Worm (Caenorhabditis elegans) whole organism, L4 larva: ENCODE data around the gene cysl-2.

Source experiments
- D1046.2 ChIP-seq: fragments of 200-800 bp; sonication (Bioruptor generic); IDR thresholded peaks from 2 replicates; pipeline ENCODE4 v1.3.6; 2022; ENCODE audit warnings: missing genetic modification characterization, missing compliant biosample characterization
- F10B5.3 ChIP-seq: sonication (generic microtip); optimal IDR thresholded peaks from 2 replicates; lab custom pipeline; 2016; ENCODE audit warnings: mild to moderate bottlenecking, missing genetic modification characterization, missing compliant biosample characterization
- F37D6.2 ChIP-seq: sonication (generic microtip); optimal IDR thresholded peaks from 2 replicates; lab custom pipeline; 2016; ENCODE audit warnings: mild to moderate bottlenecking, missing genetic modification characterization, missing compliant biosample characterization
- F49E8.2 ChIP-seq: sonication (generic microtip); optimal IDR thresholded peaks from 2 replicates; lab custom pipeline; 2016; ENCODE audit warnings: missing compliant biosample characterization, mild to moderate bottlenecking, missing genetic modification characterization, borderline replicate concordance
- T20F7.1 ChIP-seq: fragments of 200-800 bp; sonication (Bioruptor generic); optimal IDR thresholded peaks from 2 replicates; lab custom pipeline; 2018; ENCODE audit warnings: mild to moderate bottlenecking, missing genetic modification characterization, missing compliant biosample characterization
- T26A8.4 ChIP-seq: fragments of 200-800 bp; sonication (Bioruptor generic); IDR thresholded peaks from 2 replicates; pipeline ENCODE4 v1.3.6; 2022; ENCODE audit warnings: missing genetic modification characterization, missing compliant biosample characterization
- Y5F2A.4 ChIP-seq: fragments of 200-800 bp; sonication (Bioruptor generic); optimal IDR thresholded peaks from 2 replicates; lab custom pipeline; 2018; ENCODE audit warnings: mild to moderate bottlenecking, missing genetic modification characterization, missing compliant biosample characterization
- Y75B8A.6 ChIP-seq: fragments of 200-800 bp; sonication (Bioruptor generic); IDR thresholded peaks from 2 replicates; pipeline ENCODE4 v1.3.6; 2022; ENCODE audit warnings: missing genetic modification reagents, missing genetic modification characterization, missing compliant biosample characterization
- ZK546.5 ChIP-seq, 2 experiments: sonication (generic microtip); optimal IDR thresholded peaks; 2 replicates each; lab custom pipeline; 2017; ENCODE audit warnings: missing biosample characterization in 2 of 2, missing genetic modification characterization in 2 of 2
- aly-2 ChIP-seq: sonication (generic microtip); optimal IDR thresholded peaks from 2 replicates; lab custom pipeline; 2018; ENCODE audit warnings: missing biosample characterization, missing genetic modification characterization
- ceh-20 ChIP-seq: fragments of 200-800 bp; sonication (Bioruptor generic); IDR thresholded peaks from 2 replicates; pipeline ENCODE4 v1.3.6; 2022; ENCODE audit warnings: missing genetic modification reagents, missing genetic modification characterization, missing compliant biosample characterization
- ceh-32 ChIP-seq: sonication (generic microtip); optimal IDR thresholded peaks from 2 replicates; lab custom pipeline; 2016; ENCODE audit warnings: mild to moderate bottlenecking, missing genetic modification characterization, missing compliant biosample characterization; ENCODE audit not compliant: poor library complexity
- ceh-62 ChIP-seq: sonication (generic microtip); optimal IDR thresholded peaks from 2 replicates; lab custom pipeline; 2017; ENCODE audit warnings: missing biosample characterization, missing genetic modification characterization
- ceh-82 ChIP-seq: sonication (generic microtip); optimal IDR thresholded peaks from 2 replicates; lab custom pipeline; 2017; ENCODE audit warnings: missing biosample characterization, missing genetic modification characterization
- ces-1 ChIP-seq: fragments of 150-350 bp; sonication (generic microtip); optimal IDR thresholded peaks from 4 replicates; lab custom pipeline; 2014; ENCODE audit warnings: missing biosample characterization, missing genetic modification reagents, missing genetic modification characterization
- daf-16 ChIP-seq, 3 experiments: sonication (generic microtip); optimal IDR thresholded peaks; 2 replicates each; lab custom pipeline; 2016 to 2017; ENCODE audit warnings: missing genetic modification characterization in 3 of 3, missing genetic modification reagents in 3 of 3, mild to moderate bottlenecking in 2 of 3, missing compliant biosample characterization in 2 of 3, missing biosample characterization in 1 of 3, moderate library complexity in 1 of 3
- daf-8 ChIP-seq: fragments of 200-800 bp; sonication (Bioruptor generic); IDR thresholded peaks from 2 replicates; pipeline ENCODE4 v1.3.6; 2022; ENCODE audit warnings: missing genetic modification characterization, missing compliant biosample characterization
- dmd-8 ChIP-seq: fragments of 200-800 bp; sonication (Bioruptor generic); IDR thresholded peaks from 2 replicates; pipeline ENCODE4 v1.3.6; 2022; ENCODE audit warnings: missing genetic modification characterization, missing compliant biosample characterization
- dpl-1 ChIP-seq: fragments of 150-350 bp; optimal IDR thresholded peaks from 2 replicates; lab custom pipeline; 2014; ENCODE audit warnings: missing biosample characterization, missing genetic modification reagents, missing genetic modification characterization
- dve-1 ChIP-seq: sonication (generic microtip); optimal IDR thresholded peaks from 2 replicates; lab custom pipeline; 2017; ENCODE audit warnings: antibody characterized with exemption, mild to moderate bottlenecking, missing genetic modification characterization, missing compliant biosample characterization; ENCODE audit not compliant: insufficient read depth
- fkh-10 ChIP-seq: fragments of 150-350 bp; optimal IDR thresholded peaks from 2 replicates; lab custom pipeline; 2014; ENCODE audit warnings: missing biosample characterization, missing genetic modification reagents, missing genetic modification characterization
- hif-1 ChIP-seq, 2 experiments: sonication (generic microtip); optimal IDR thresholded peaks; 2 replicates each; lab custom pipeline; 2016 to 2017; ENCODE audit warnings: missing compliant biosample characterization in 2 of 2, missing genetic modification characterization in 2 of 2, missing genetic modification reagents in 2 of 2, missing genotype in 2 of 2, mild to moderate bottlenecking in 1 of 2
- hlh-11 ChIP-seq: fragments of 200-800 bp; sonication (Bioruptor generic); optimal IDR thresholded peaks from 2 replicates; lab custom pipeline; 2018; ENCODE audit warnings: mild to moderate bottlenecking, missing genetic modification characterization, missing compliant biosample characterization
- hmg-1.1 ChIP-seq: fragments of 200-800 bp; sonication (Bioruptor generic); IDR thresholded peaks from 2 replicates; pipeline ENCODE4 v1.3.6; 2022; ENCODE audit warnings: missing genetic modification reagents, missing genetic modification characterization, missing compliant biosample characterization
- lin-1 ChIP-seq: fragments of 200-800 bp; sonication (Bioruptor generic); IDR thresholded peaks from 2 replicates; pipeline ENCODE4 v1.3.6; 2022; ENCODE audit warnings: missing genetic modification reagents, missing genetic modification characterization, missing compliant biosample characterization
- lin-38 ChIP-seq: fragments of 200-800 bp; sonication (Bioruptor generic); IDR thresholded peaks from 2 replicates; pipeline ENCODE4 v1.3.6; 2022; ENCODE audit warnings: missing genetic modification reagents, missing genetic modification characterization, missing compliant biosample characterization
- lsy-2 ChIP-seq, 2 experiments: fragments of 150-350 bp in 1 of 2; sonication (generic microtip) in 1 of 2; optimal IDR thresholded peaks; 2 replicates each; lab custom pipeline; 2014 to 2017; ENCODE audit warnings: missing biosample characterization in 2 of 2, missing genetic modification characterization in 2 of 2
- madf-9 ChIP-seq: fragments of 200-800 bp; sonication (Bioruptor generic); conservative IDR thresholded peaks from 2 replicates; pipeline ENCODE4 v1.3.6; 2022; ENCODE audit warnings: missing genetic modification reagents, missing genetic modification characterization, missing compliant biosample characterization
- mdl-1 ChIP-seq, 2 experiments: fragments of 150-350 bp in 1 of 2; sonication (generic microtip) in 1 of 2; optimal IDR thresholded peaks; 2 replicates each; lab custom pipeline; 2014 to 2017; ENCODE audit warnings: missing biosample characterization in 2 of 2, missing genetic modification characterization in 2 of 2
- mdt-29 ChIP-seq: fragments of 200-800 bp; sonication (Bioruptor generic); IDR thresholded peaks from 2 replicates; pipeline ENCODE4 v1.3.6; 2022; ENCODE audit warnings: missing genetic modification reagents, missing genetic modification characterization, missing compliant biosample characterization
- mep-1 ChIP-seq: fragments of 150-350 bp; sonication (generic microtip); optimal IDR thresholded peaks from 3 replicates; lab custom pipeline; 2014; ENCODE audit warnings: missing biosample characterization, missing genetic modification characterization
- mxl-2 ChIP-seq: fragments of 200-800 bp; sonication (Bioruptor generic); conservative IDR thresholded peaks from 2 replicates; pipeline ENCODE4 v1.3.6; 2022; ENCODE audit warnings: missing genetic modification reagents, missing genetic modification characterization, missing compliant biosample characterization
- nhr-11 ChIP-seq: fragments of 150-350 bp; optimal IDR thresholded peaks from 2 replicates; lab custom pipeline; 2014; ENCODE audit warnings: missing biosample characterization, missing genetic modification characterization
- nhr-111 ChIP-seq: fragments of 200-800 bp; sonication (Bioruptor generic); optimal IDR thresholded peaks from 2 replicates; lab custom pipeline; 2018; ENCODE audit warnings: mild to moderate bottlenecking, missing genetic modification characterization, missing compliant biosample characterization
- nhr-25 ChIP-seq: sonication (generic microtip); optimal IDR thresholded peaks from 2 replicates; lab custom pipeline; 2017; ENCODE audit warnings: missing genetic modification characterization, mild to moderate bottlenecking, missing compliant biosample characterization, antibody characterized with exemption, moderate library complexity, borderline replicate concordance; ENCODE audit not compliant: insufficient read depth
- nhr-41 ChIP-seq: fragments of 200-800 bp; sonication (Bioruptor generic); IDR thresholded peaks from 2 replicates; pipeline ENCODE4 v1.3.6; 2022; ENCODE audit warnings: missing genetic modification reagents, missing genetic modification characterization, missing compliant biosample characterization
- nhr-76 ChIP-seq: fragments of 150-350 bp; optimal IDR thresholded peaks from 2 replicates; lab custom pipeline; 2014; ENCODE audit warnings: missing biosample characterization, missing genetic modification characterization
- nhr-77 ChIP-seq: fragments of 150-350 bp; optimal IDR thresholded peaks from 2 replicates; lab custom pipeline; 2014; ENCODE audit warnings: missing biosample characterization, missing genetic modification characterization
- pqm-1 ChIP-seq: sonication (generic microtip); optimal IDR thresholded peaks from 2 replicates; lab custom pipeline; 2017; ENCODE audit warnings: missing biosample characterization, missing genetic modification characterization
- rbr-2 ChIP-seq: sonication (generic microtip); optimal IDR thresholded peaks from 2 replicates; lab custom pipeline; 2016; ENCODE audit warnings: missing genotype, missing genetic modification characterization, missing compliant biosample characterization
- saeg-2 ChIP-seq: fragments of 200-800 bp; sonication (Bioruptor generic); IDR thresholded peaks from 2 replicates; pipeline ENCODE4 v1.3.6; 2022; ENCODE audit warnings: missing genetic modification reagents, missing genetic modification characterization, missing compliant biosample characterization
- sdz-12 ChIP-seq: fragments of 200-800 bp; sonication (Bioruptor generic); optimal IDR thresholded peaks from 2 replicates; lab custom pipeline; 2018; ENCODE audit warnings: mild to moderate bottlenecking, missing genetic modification characterization, missing compliant biosample characterization
- set-16 ChIP-seq: fragments of 200-800 bp; sonication (Bioruptor generic); IDR thresholded peaks from 2 replicates; pipeline ENCODE4 v1.3.6; 2022; ENCODE audit warnings: missing genetic modification reagents, missing genetic modification characterization, missing compliant biosample characterization
- spr-1 ChIP-seq: sonication (generic microtip); optimal IDR thresholded peaks from 2 replicates; lab custom pipeline; 2016; ENCODE audit warnings: mild to moderate bottlenecking, missing genetic modification characterization, missing compliant biosample characterization
- tag-97 ChIP-seq: fragments of 200-800 bp; sonication (Bioruptor generic); IDR thresholded peaks from 2 replicates; pipeline ENCODE4 v1.3.6; 2022; ENCODE audit warnings: missing genetic modification characterization, missing compliant biosample characterization
- unc-39 ChIP-seq: sonication (generic microtip); optimal IDR thresholded peaks from 2 replicates; lab custom pipeline; 2017; ENCODE audit warnings: missing biosample characterization, missing genetic modification characterization
- unc-62 ChIP-seq, 3 experiments: fragments of 150-350 bp in 1 of 3; sonication (generic microtip); optimal IDR thresholded peaks in 2 of 3; peaks in 1 of 3; 1 replicate in 1 of 3; 2 replicates in 2 of 3; lab custom pipeline; 2014 to 2017; ENCODE audit warnings: missing biosample characterization in 3 of 3, missing genetic modification characterization in 3 of 3, missing genetic modification reagents in 3 of 3, missing genotype in 1 of 3
- vab-7 ChIP-seq: fragments of 200-800 bp; sonication (Bioruptor generic); IDR thresholded peaks from 2 replicates; pipeline ENCODE4 v1.3.6; 2022; ENCODE audit warnings: missing genetic modification reagents, missing genetic modification characterization, missing compliant biosample characterization
- zag-1 ChIP-seq: fragments of 150-350 bp; optimal IDR thresholded peaks from 2 replicates; lab custom pipeline; 2014; ENCODE audit warnings: missing biosample characterization, missing genetic modification characterization
- zip-11 ChIP-seq: fragments of 200-800 bp; sonication (Bioruptor generic); IDR thresholded peaks from 2 replicates; pipeline ENCODE4 v1.3.6; 2022; ENCODE audit warnings: missing genetic modification characterization, missing compliant biosample characterization
- zip-2 ChIP-seq: fragments of 150-350 bp; optimal IDR thresholded peaks from 2 replicates; lab custom pipeline; 2014; ENCODE audit warnings: missing biosample characterization, missing genetic modification characterization

Gene cysl-2

ce11 chrII:14489407-14489806, 4.8 kb downstream of the cysl-2 start, which contains the start of gene vnut-1 (continued):
- TF ChIP-seq T20F7.1 (GFP tag; lab: Kevin White, UChicago) (no peak), F49E8.2 (tag; lab: Kevin White, UChicago) (no peak), ceh-62 (tag; lab: Kevin White, UChicago) (no peak), unc-62 (GFP tag; optimal IDR thresholded peaks at IDR 0.05 in 1 of 2; lab: Kevin White, UChicago) (no peak), unc-62 (tag; optimal IDR thresholded peaks at IDR 0.05; lab: Kevin White, UChicago) (no peak), tag-97 (GFP tag; lab: Robert Waterston, UW) (no peak), spr-1 (tag; lab: Kevin White, UChicago) (no peak), hif-1 (tag; optimal IDR thresholded peaks at IDR 0.05; lab: Kevin White, UChicago) (peak in 1 of 2 experiments; percentile 62), mdt-29 (GFP tag; lab: Robert Waterston, UW) (no peak), Y75B8A.6 (GFP tag; lab: Robert Waterston, UW) (no peak), ceh-82 (no peak), nhr-11 (tag; lab: Kevin White, UChicago) (no peak), zip-11 (no peak), lsy-2 (tag; optimal IDR thresholded peaks at IDR 0.05; lab: Kevin White, UChicago) (peak in 1 of 2 experiments; percentile 66), Y5F2A.4 (GFP tag; lab: Kevin White, UChicago) (no peak), D1046.2 (no peak), daf-16 (GFP tag; optimal IDR thresholded peaks at IDR 0.05; lab: Kevin White, UChicago) (no peak), daf-16 (tag; optimal IDR thresholded peaks at IDR 0.05; lab: Kevin White, UChicago) (peak; percentile 70), ceh-20 (GFP tag; lab: Robert Waterston, UW) (no peak), vab-7 (GFP tag; lab: Robert Waterston, UW) (no peak), mep-1 (peak; percentile 66), nhr-77 (tag; lab: Kevin White, UChicago) (peak; percentile 92), ZK546.5 (tag; optimal IDR thresholded peaks at IDR 0.05; lab: Kevin White, UChicago) (no peak), hmg-1.1 (GFP tag; lab: Robert Waterston, UW) (peak; percentile 37; the same call in 1 of the 2 replicates), daf-8 (GFP tag; lab: Robert Waterston, UW) (no peak), lin-1 (GFP tag; lab: Robert Waterston, UW) (no peak), zip-2 (tag; lab: Kevin White, UChicago) (no peak), F37D6.2 (tag; lab: Kevin White, UChicago) (no peak), mxl-2 (no peak), sdz-12 (GFP tag; lab: Kevin White, UChicago) (no peak), set-16 (GFP tag; lab: Robert Waterston, UW) (no peak), madf-9 (GFP tag; lab: Robert Waterston, UW) (no peak), nhr-76 (tag; lab: Kevin White, UChicago) (no peak), lin-38 (GFP tag; lab: Robert Waterston, UW) (no peak), hlh-11 (tag; lab: Kevin White, UChicago) (peak; percentile 32), F10B5.3 (no peak), zag-1 (tag; lab: Kevin White, UChicago) (no peak), ces-1 (no peak), aly-2 (no peak), unc-39 (tag; lab: Kevin White, UChicago) (no peak), mdl-1 (tag; optimal IDR thresholded peaks at IDR 0.05; lab: Kevin White, UChicago) (peak in 1 of 2 experiments; percentile 72), dmd-8 (GFP tag; lab: Robert Waterston, UW) (no peak), nhr-41 (no peak), T26A8.4 (no peak), dve-1 (tag; lab: Kevin White, UChicago) (peak; percentile 59), pqm-1 (tag; lab: Kevin White, UChicago) (peak; percentile 79), dpl-1 (peak; percentile 29), nhr-25 (tag; lab: Kevin White, UChicago) (no peak), nhr-111 (GFP tag; lab: Kevin White, UChicago) (no peak), ceh-32 (tag; lab: Kevin White, UChicago) (no peak), saeg-2 (GFP tag; lab: Robert Waterston, UW) (no peak), fkh-10 (GFP tag; lab: Kevin White, UChicago) (no peak), rbr-2 (tag; lab: Kevin White, UChicago) (no peak)
